Worm (Caenorhabditis elegans): ENCODE results near the gene C26B9.3.

- TF ChIP-seq mxl-3 (GFP tag; optimal IDR thresholded peaks at IDR 0.05) (no peak), hif-1 (tag; optimal IDR thresholded peaks at IDR 0.05) (no peak), lin-29 (GFP tag; IDR thresholded peaks at IDR 0.05) (no peak), skn-1 (tag; optimal IDR thresholded peaks at IDR 0.05) (no peak), lin-15B (tag; optimal IDR thresholded peaks at IDR 0.05) (no peak), fkh-10 (GFP tag; optimal IDR thresholded peaks at IDR 0.05) (no peak), lsy-2 (tag; optimal IDR thresholded peaks at IDR 0.05) (no peak)
Observed at ce11 chrX:5329236-5329635, 8.9 kb upstream of the C26B9.3 start, which contains the start of gene C26B9.5.

Measured in whole organism, L4 larva.